Fruit fly (Drosophila melanogaster) whole organism, embryonic: Measurements from ENCODE around the gene CG3662.

Experiments
- Abd-B ChIP-seq: fragments of 200-800 bp; sonication (Bioruptor generic); optimal IDR thresholded peaks from 2 replicates; lab custom pipeline; 2018; ENCODE audit warnings: missing biosample characterization, mild to moderate bottlenecking, missing genetic modification characterization, moderate library complexity
- Adf1 ChIP-seq: fragments of 200-800 bp; sonication (Bioruptor generic); IDR thresholded peaks from 2 replicates; pipeline ENCODE4 v1.3.6; 2022; ENCODE audit warnings: missing biosample characterization, missing genetic modification characterization
- BEAF-32 ChIP-seq: fragments of 200-800 bp; sonication (Bioruptor generic); optimal IDR thresholded peaks from 3 replicates; lab custom pipeline; 2017; ENCODE audit warnings: missing biosample characterization, missing genetic modification characterization, mild to moderate bottlenecking, moderate library complexity, missing genetic modification reagents
- BtbVII ChIP-seq: fragments of 200-800 bp; sonication (Bioruptor generic); optimal IDR thresholded peaks from 3 replicates; lab custom pipeline; 2017; ENCODE audit warnings: missing biosample characterization, mild to moderate bottlenecking, missing genetic modification characterization
- Bteb2 ChIP-seq: fragments of 200-800 bp; sonication (Bioruptor generic); optimal IDR thresholded peaks from 2 replicates; lab custom pipeline; 2016; ENCODE audit warnings: missing biosample characterization, missing genetic modification characterization
- CG11093 ChIP-seq: fragments of 200-800 bp; sonication (Bioruptor generic); IDR thresholded peaks from 3 replicates; pipeline ENCODE4 v1.3.6; 2022; ENCODE audit warnings: missing biosample characterization, missing genetic modification characterization
- CG11456 ChIP-seq: fragments of 200-800 bp; sonication (Bioruptor generic); IDR thresholded peaks from 3 replicates; pipeline ENCODE4 v1.3.6; 2022; ENCODE audit warnings: missing biosample characterization, missing genetic modification characterization
- CG13775 ChIP-seq: fragments of 200-800 bp; sonication (Bioruptor generic); optimal IDR thresholded peaks from 3 replicates; lab custom pipeline; 2017; ENCODE audit warnings: missing biosample characterization, mild to moderate bottlenecking, missing genetic modification characterization
- CG14710 ChIP-seq: fragments of 200-800 bp; sonication (Bioruptor generic); optimal IDR thresholded peaks from 3 replicates; lab custom pipeline; 2019; ENCODE audit warnings: missing biosample characterization, mild to moderate bottlenecking, missing genetic modification characterization, moderate library complexity
- CG15479 ChIP-seq: fragments of 200-800 bp; sonication (Bioruptor generic); optimal IDR thresholded peaks from 3 replicates; lab custom pipeline; 2019; ENCODE audit warnings: missing biosample characterization, mild to moderate bottlenecking, missing genetic modification characterization, moderate library complexity
- CG16813 ChIP-seq: fragments of 200-800 bp; sonication (Bioruptor generic); IDR thresholded peaks from 3 replicates; pipeline ENCODE4 v1.3.6; 2022; ENCODE audit warnings: missing biosample characterization, missing genetic modification characterization; ENCODE audit not compliant: partially characterized antibody
- CG18011 ChIP-seq: fragments of 200-800 bp; sonication (Bioruptor generic); optimal IDR thresholded peaks from 2 replicates; lab custom pipeline; 2017; ENCODE audit warnings: missing biosample characterization, missing genetic modification characterization, mild to moderate bottlenecking, moderate library complexity, missing genotype
- CG18262 ChIP-seq: fragments of 200-800 bp; optimal IDR thresholded peaks from 3 replicates; lab custom pipeline; 2019; ENCODE audit warnings: missing biosample characterization, mild to moderate bottlenecking, missing genetic modification characterization, moderate library complexity
- CG2129 ChIP-seq: fragments of 200-800 bp; sonication (Bioruptor generic); IDR thresholded peaks from 2 replicates; pipeline ENCODE4 v1.3.6; 2022; ENCODE audit warnings: missing biosample characterization, missing genetic modification characterization; ENCODE audit not compliant: partially characterized antibody
- CG31388 ChIP-seq: fragments of 200-800 bp; sonication (Bioruptor generic); optimal IDR thresholded peaks from 2 replicates; lab custom pipeline; 2016; ENCODE audit warnings: missing biosample characterization, missing genetic modification characterization
- CG3838 ChIP-seq: fragments of 200-800 bp; sonication (Bioruptor generic); optimal IDR thresholded peaks from 3 replicates; lab custom pipeline; 2016; ENCODE audit warnings: missing biosample characterization, missing genetic modification characterization
- CG6254 ChIP-seq: fragments of 200-800 bp; sonication (Bioruptor generic); optimal IDR thresholded peaks from 3 replicates; lab custom pipeline; 2017; ENCODE audit warnings: mild to moderate bottlenecking, missing biosample characterization, missing genetic modification reagents, missing genetic modification characterization
- CG6272 ChIP-seq: fragments of 200-800 bp; sonication (Bioruptor generic); IDR thresholded peaks from 2 replicates; pipeline ENCODE4 v1.3.6; 2022; ENCODE audit warnings: missing biosample characterization, missing genetic modification characterization
- CG7745 ChIP-seq: fragments of 200-800 bp; sonication (Bioruptor generic); optimal IDR thresholded peaks from 2 replicates; lab custom pipeline; 2018; ENCODE audit warnings: missing biosample characterization, mild to moderate bottlenecking, missing genetic modification characterization, moderate library complexity
- CG8924 ChIP-seq: fragments of 200-800 bp; optimal IDR thresholded peaks from 3 replicates; lab custom pipeline; 2019; ENCODE audit warnings: missing biosample characterization, mild to moderate bottlenecking, missing genetic modification characterization, moderate library complexity
- CG9727 ChIP-seq: fragments of 200-800 bp; sonication (Bioruptor generic); optimal IDR thresholded peaks from 3 replicates; lab custom pipeline; 2017; ENCODE audit warnings: missing biosample characterization, mild to moderate bottlenecking, missing genetic modification characterization
- CG9817 ChIP-seq: fragments of 200-800 bp; sonication (Bioruptor generic); optimal IDR thresholded peaks from 2 replicates; lab custom pipeline; 2018; ENCODE audit warnings: missing biosample characterization, mild to moderate bottlenecking, missing genetic modification characterization, moderate library complexity
- Chrac-16 ChIP-seq: fragments of 200-800 bp; sonication (Bioruptor generic); optimal IDR thresholded peaks from 3 replicates; lab custom pipeline; 2016; ENCODE audit warnings: missing biosample characterization, missing genetic modification characterization
- Dp ChIP-seq: fragments of 200-800 bp; sonication (Bioruptor generic); optimal IDR thresholded peaks from 2 replicates; lab custom pipeline; 2018; ENCODE audit warnings: missing biosample characterization, mild to moderate bottlenecking, missing genetic modification characterization, moderate library complexity
- MBD-R2 ChIP-seq: fragments of 200-800 bp; sonication (Bioruptor generic); IDR thresholded peaks from 2 replicates; pipeline ENCODE4 v1.3.6; 2022; ENCODE audit warnings: missing biosample characterization, missing genetic modification characterization
- Neu2 ChIP-seq: fragments of 200-800 bp; sonication (Bioruptor generic); optimal IDR thresholded peaks from 3 replicates; lab custom pipeline; 2016; ENCODE audit warnings: missing biosample characterization, missing genetic modification characterization, borderline replicate concordance
- TFAM ChIP-seq: fragments of 200-800 bp; sonication (Bioruptor generic); optimal IDR thresholded peaks from 2 replicates; lab custom pipeline; 2017; ENCODE audit warnings: missing biosample characterization, missing genetic modification characterization, inconsistent platforms
- Taf1 ChIP-seq: fragments of 200-800 bp; sonication (Bioruptor generic); IDR thresholded peaks from 2 replicates; pipeline ENCODE4 v1.3.6; 2022; ENCODE audit warnings: missing biosample characterization, missing genetic modification characterization
- Tbp ChIP-seq: fragments of >200 bp; optimal IDR thresholded peaks from 2 replicates; lab custom pipeline; 2018; ENCODE audit warnings: missing biosample characterization, missing genetic modification characterization
- Xbp1 ChIP-seq: fragments of 200-800 bp; sonication (Bioruptor generic); optimal IDR thresholded peaks from 3 replicates; lab custom pipeline; 2016; ENCODE audit warnings: missing biosample characterization, mild to moderate bottlenecking, missing genetic modification characterization
- ara ChIP-seq: fragments of 200-800 bp; sonication (Bioruptor generic); IDR thresholded peaks from 2 replicates; pipeline ENCODE4 v1.3.6; 2022; ENCODE audit warnings: missing biosample characterization, missing genetic modification characterization
- btn ChIP-seq: fragments of 200-800 bp; sonication (Bioruptor generic); optimal IDR thresholded peaks from 2 replicates; lab custom pipeline; 2016; ENCODE audit warnings: missing biosample characterization, missing genetic modification characterization
- cad ChIP-seq: fragments of >200 bp; optimal IDR thresholded peaks from 2 replicates; lab custom pipeline; 2017; ENCODE audit warnings: missing biosample characterization, missing genetic modification characterization
- chinmo ChIP-seq: fragments of 200-800 bp; sonication (Bioruptor generic); IDR thresholded peaks from 4 replicates; pipeline ENCODE4 v1.3.6; 2022; ENCODE audit warnings: missing biosample characterization, missing genetic modification characterization; ENCODE audit not compliant: partially characterized antibody
- dati ChIP-seq: fragments of 200-800 bp; sonication (Bioruptor generic); IDR thresholded peaks from 2 replicates; pipeline ENCODE4 v1.3.6; 2022; ENCODE audit warnings: missing biosample characterization, missing genetic modification characterization
- dimm ChIP-seq: fragments of 200-800 bp; sonication (Bioruptor generic); IDR thresholded peaks from 2 replicates; pipeline ENCODE4 v1.3.6; 2022; ENCODE audit warnings: missing biosample characterization, missing genetic modification characterization
- fd102C ChIP-seq: fragments of 200-800 bp; sonication (Bioruptor generic); optimal IDR thresholded peaks from 2 replicates; lab custom pipeline; 2018; ENCODE audit warnings: missing biosample characterization, mild to moderate bottlenecking, missing genetic modification characterization, moderate library complexity
- fd64A ChIP-seq: fragments of 200-800 bp; sonication (Bioruptor generic); optimal IDR thresholded peaks from 3 replicates; lab custom pipeline; 2018; ENCODE audit warnings: missing biosample characterization, mild to moderate bottlenecking, missing genetic modification characterization
- gcm2 ChIP-seq: fragments of 200-800 bp; sonication (Bioruptor generic); optimal IDR thresholded peaks from 2 replicates; lab custom pipeline; 2016; ENCODE audit warnings: missing biosample characterization, missing genetic modification characterization
- kay ChIP-seq: fragments of 200-800 bp; sonication (Bioruptor generic); optimal IDR thresholded peaks from 2 replicates; lab custom pipeline; 2016; ENCODE audit warnings: missing biosample characterization, missing genetic modification characterization
- kni ChIP-seq: fragments of 200-800 bp; sonication (Bioruptor generic); optimal IDR thresholded peaks from 3 replicates; lab custom pipeline; 2017; ENCODE audit warnings: mild to moderate bottlenecking, missing biosample characterization, missing genetic modification reagents, missing genetic modification characterization
- nom ChIP-seq: fragments of 200-800 bp; sonication (Bioruptor generic); optimal IDR thresholded peaks from 2 replicates; lab custom pipeline; 2017; ENCODE audit warnings: missing biosample characterization, missing genetic modification characterization, mild to moderate bottlenecking, moderate library complexity, missing genetic modification reagents
- peb ChIP-seq: fragments of 200-800 bp; sonication (Bioruptor generic); IDR thresholded peaks from 2 replicates; pipeline ENCODE4 v1.3.6; 2022; ENCODE audit warnings: missing biosample characterization, missing genetic modification characterization
- run ChIP-seq: fragments of 200-800 bp; sonication (Bioruptor generic); optimal IDR thresholded peaks from 3 replicates; lab custom pipeline; 2018; ENCODE audit warnings: missing biosample characterization, mild to moderate bottlenecking, missing genetic modification characterization
- schlank ChIP-seq: fragments of 200-800 bp; sonication (Bioruptor generic); optimal IDR thresholded peaks from 2 replicates; lab custom pipeline; 2018; ENCODE audit warnings: missing biosample characterization, mild to moderate bottlenecking, missing genetic modification characterization
- sna ChIP-seq: fragments of 200-800 bp; sonication (Bioruptor generic); IDR thresholded peaks from 2 replicates; pipeline ENCODE4 v1.3.6; 2022; ENCODE audit warnings: missing biosample characterization, missing genetic modification characterization; ENCODE audit not compliant: partially characterized antibody
- tup ChIP-seq: fragments of 200-800 bp; sonication (Bioruptor generic); optimal IDR thresholded peaks from 2 replicates; lab custom pipeline; 2016; ENCODE audit warnings: missing biosample characterization, mild to moderate bottlenecking, missing genetic modification characterization, moderate library complexity
- unpg ChIP-seq: fragments of 200-800 bp; sonication (Bioruptor generic); optimal IDR thresholded peaks from 3 replicates; lab custom pipeline; 2018; ENCODE audit warnings: missing biosample characterization, mild to moderate bottlenecking, missing genetic modification characterization, moderate library complexity
- wdn ChIP-seq: fragments of 200-800 bp; sonication (Bioruptor generic); IDR thresholded peaks from 2 replicates; pipeline ENCODE4 v1.3.6; 2022; ENCODE audit warnings: missing biosample characterization, missing genetic modification characterization
- yki ChIP-seq: fragments of >200 bp; optimal IDR thresholded peaks from 3 replicates; lab custom pipeline; 2018

CG3662 gene

DNA sequence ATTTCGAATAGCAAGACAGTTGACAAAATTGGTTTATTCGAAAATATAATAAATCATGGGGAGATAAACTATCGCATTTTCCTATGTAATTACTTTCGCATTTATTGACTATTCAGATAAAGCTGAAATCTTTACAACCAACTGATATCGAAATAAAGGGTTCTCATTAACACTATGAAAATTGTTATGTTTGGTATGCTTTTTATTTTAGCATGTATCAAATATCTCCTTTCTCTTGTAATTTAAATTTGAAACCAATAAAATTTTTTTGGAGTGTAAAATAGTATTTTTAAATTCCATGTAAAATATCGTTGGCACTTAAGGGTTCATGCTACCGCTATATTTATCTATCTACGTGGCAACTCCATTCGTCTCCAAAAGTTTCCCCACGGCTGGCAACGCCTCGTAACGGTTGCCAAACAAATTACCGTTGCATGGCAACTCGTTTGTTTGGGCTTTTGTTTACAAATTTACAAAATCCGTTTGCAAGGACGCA, 34.0 kb downstream of the CG3662 start, which contains the start of gene CG13949 (continued):
- peak; percentile 21 for TF ChIP-seq Abd-B (GFP tag; lab: Kevin White, UChicago)
- peak; percentile 65 for TF ChIP-seq BEAF-32 (GFP tag; lab: Kevin White, UChicago)
- TF ChIP-seq Xbp1 (GFP tag; lab: Kevin White, UChicago) = peak; percentile 65
- TF ChIP-seq wdn = peak; percentile 64; the same call in 1 of the 2 replicates
- TF ChIP-seq run (tag; lab: Kevin White, UChicago) = peak; percentile 38
- peak; percentile 75 for TF ChIP-seq Bteb2 (GFP tag; lab: Kevin White, UChicago)
- TF ChIP-seq CG16813 (GFP tag; lab: Robert Waterston, UW) = peak; percentile 57
- no peak for TF ChIP-seq Tbp (GFP tag; lab: Kevin White, UChicago)
- peak; percentile 45 for TF ChIP-seq Taf1 (GFP tag; lab: Robert Waterston, UW)
- peak; percentile 28 for TF ChIP-seq CG31388
- TF ChIP-seq yki (lab: Kevin White, UChicago) = no peak
- TF ChIP-seq kni (GFP tag; lab: Kevin White, UChicago) = no peak
- TF ChIP-seq CG6272 (GFP tag; lab: Robert Waterston, UW) = peak; percentile 72
- peak; percentile 53 for TF ChIP-seq CG8924 (tag; lab: Kevin White, UChicago)
- TF ChIP-seq TFAM (GFP tag; lab: Kevin White, UChicago) = no peak
- TF ChIP-seq CG13775 (GFP tag; lab: Kevin White, UChicago) = peak; percentile 36
- no peak for TF ChIP-seq fd64A
- TF ChIP-seq CG14710 (tag; lab: Kevin White, UChicago) = peak; percentile 55
- TF ChIP-seq fd102C (GFP tag; lab: Kevin White, UChicago) = no peak
- peak; percentile 35 for TF ChIP-seq CG18011 (GFP tag; lab: Kevin White, UChicago)
- TF ChIP-seq CG11093 = no peak
- TF ChIP-seq CG9817 (tag; lab: Kevin White, UChicago) = peak; percentile 55
- no peak for TF ChIP-seq btn (GFP tag; lab: Kevin White, UChicago)
- no peak for TF ChIP-seq CG15479
- peak; percentile 59 for TF ChIP-seq Chrac-16
- TF ChIP-seq cad (GFP tag; lab: Kevin White, UChicago) = no peak
- peak; percentile 49; the same call in 1 of the 2 replicates for TF ChIP-seq ara (GFP tag; lab: Robert Waterston, UW)
- no peak for TF ChIP-seq chinmo (GFP tag; lab: Robert Waterston, UW)
- no peak for TF ChIP-seq CG6254 (GFP tag; lab: Kevin White, UChicago)
- TF ChIP-seq CG11456 (GFP tag; lab: Robert Waterston, UW) = peak; percentile 87
- TF ChIP-seq dimm (GFP tag; lab: Robert Waterston, UW) = no peak
- no peak for TF ChIP-seq Adf1 (GFP tag; lab: Robert Waterston, UW)
- TF ChIP-seq BtbVII (GFP tag; lab: Kevin White, UChicago) = peak; percentile 42
- no peak for TF ChIP-seq schlank (tag; lab: Kevin White, UChicago)
- peak; percentile 60; the same call in 1 of the 2 replicates for TF ChIP-seq dati (GFP tag; lab: Robert Waterston, UW)
- TF ChIP-seq nom (GFP tag; lab: Kevin White, UChicago) = no peak
- peak; percentile 70 for TF ChIP-seq unpg
- no peak for TF ChIP-seq CG3838 (GFP tag; lab: Kevin White, UChicago)
- TF ChIP-seq CG9727 (GFP tag; lab: Kevin White, UChicago) = peak; percentile 51
- no peak for TF ChIP-seq sna (GFP tag; lab: Robert Waterston, UW)
- TF ChIP-seq peb (GFP tag; lab: Robert Waterston, UW) = peak; percentile 32; the same call in 1 of the 2 replicates
- TF ChIP-seq Neu2 = no peak
- peak; percentile 82 for TF ChIP-seq MBD-R2 (GFP tag; lab: Robert Waterston, UW)
- peak; percentile 51 for TF ChIP-seq Dp (GFP tag; lab: Kevin White, UChicago)
- no peak for TF ChIP-seq tup (GFP tag; lab: Kevin White, UChicago)
- TF ChIP-seq gcm2 (GFP tag; lab: Kevin White, UChicago) = no peak
- peak; percentile 39 for TF ChIP-seq kay
- peak; percentile 38 for TF ChIP-seq CG7745 (tag; lab: Kevin White, UChicago)
- peak; percentile 59 for TF ChIP-seq CG18262 (tag; lab: Kevin White, UChicago)
- peak; percentile 26; the same call in 1 of the 2 replicates for TF ChIP-seq CG2129 (GFP tag; lab: Robert Waterston, UW)
